Fruit fly (Drosophila melanogaster): ENCODE results near the gene CG13244.

The CG13244 gene

dm6 chr2L:15913674-15914037, 3.0 kb upstream of the CG13244 start (continued):
- TF ChIP-seq schlank (tag; optimal IDR thresholded peaks at IDR 0.05) (no peak), CG9876 (GFP tag; optimal IDR thresholded peaks at IDR 0.05) (no peak), ash1 (GFP tag; optimal IDR thresholded peaks at IDR 0.05) (no peak), Dip3 (GFP tag; optimal IDR thresholded peaks at IDR 0.05) (no peak)

- TF ChIP-seq lov (optimal IDR thresholded peaks at IDR 0.05): no peak
- TF ChIP-seq lov (GFP tag; IDR thresholded peaks at IDR 0.05): no peak
- TF ChIP-seq CG8388 (GFP tag; optimal IDR thresholded peaks at IDR 0.05): no peak
- TF ChIP-seq odd (GFP tag; optimal IDR thresholded peaks at IDR 0.05): no peak
- TF ChIP-seq TFAM (GFP tag; optimal IDR thresholded peaks at IDR 0.05): no peak
- no peak for TF ChIP-seq CG32767 (GFP tag; IDR thresholded peaks at IDR 0.05)
- TF ChIP-seq CG7987 (GFP tag; optimal IDR thresholded peaks at IDR 0.05): no peak
- no peak for TF ChIP-seq H2.0 (GFP tag; IDR thresholded peaks at IDR 0.05)
- TF ChIP-seq disco-r (GFP tag; optimal IDR thresholded peaks at IDR 0.05): no peak
- no peak for TF ChIP-seq gsb-n (tag; optimal IDR thresholded peaks at IDR 0.05)
- TF ChIP-seq CG16779 (GFP tag; IDR thresholded peaks at IDR 0.05): no peak
Observed at dm6 chr2L:15923095-15923494, 6.4 kb downstream of the CG13244 start, which contains the start of gene CG4793. Gene CG4793 (plus strand): TSS chr2L:15923395.

dm6 chr2L:15936138-15936537, 19.4 kb downstream of the CG13244 start:
- TF ChIP-seq CG6854 (GFP tag; optimal IDR thresholded peaks at IDR 0.05): no peak
- no peak for TF ChIP-seq CG17568 (GFP tag; optimal IDR thresholded peaks at IDR 0.05)
- no peak for TF ChIP-seq gcm (GFP tag; optimal IDR thresholded peaks at IDR 0.05)
- TF ChIP-seq Mrtf (GFP tag; IDR thresholded peaks at IDR 0.05): no peak
- no peak for TF ChIP-seq CG3407 (GFP tag; optimal IDR thresholded peaks at IDR 0.05)
- no peak for TF ChIP-seq CG13624 (GFP tag; optimal IDR thresholded peaks at IDR 0.05)
- TF ChIP-seq BtbVII (GFP tag; optimal IDR thresholded peaks at IDR 0.05): no peak
- no peak for TF ChIP-seq CG7357 (GFP tag; IDR thresholded peaks at IDR 0.05)
- TF ChIP-seq CG15696 (tag; optimal IDR thresholded peaks at IDR 0.05): no peak
- no peak for TF ChIP-seq MBD-R2 (GFP tag; IDR thresholded peaks at IDR 0.05)
- no peak for TF ChIP-seq CG7271 (tag; optimal IDR thresholded peaks at IDR 0.05)

- no peak for TF ChIP-seq CG9797 (GFP tag; optimal IDR thresholded peaks at IDR 0.05)
- TF ChIP-seq CG34224 (GFP tag; IDR thresholded peaks at IDR 0.05; ENCODE audit: partially characterized antibody): no peak
- TF ChIP-seq ham (GFP tag; IDR thresholded peaks at IDR 0.05): no peak
- no peak for TF ChIP-seq Lpt (GFP tag; optimal IDR thresholded peaks at IDR 0.05)
- TF ChIP-seq mam (GFP tag; optimal IDR thresholded peaks at IDR 0.05): no peak
- TF ChIP-seq CG10267 (tag; optimal IDR thresholded peaks at IDR 0.05): no peak
- TF ChIP-seq HHEX (GFP tag; optimal IDR thresholded peaks at IDR 0.05): no peak
- TF ChIP-seq Optix (GFP tag; IDR thresholded peaks at IDR 0.05): no peak
- TF ChIP-seq Dref (GFP tag; IDR thresholded peaks at IDR 0.05): no peak
- TF ChIP-seq Abd-B (GFP tag; optimal IDR thresholded peaks at IDR 0.05): no peak
Observed at dm6 chr2L:15941141-15941540, 24.5 kb downstream of the CG13244 start, which contains the start of gene CG12448. Gene CG12448 (plus strand): TSS chr2L:15941441.

- no peak for TF ChIP-seq wor (GFP tag; IDR thresholded peaks at IDR 0.05)
- peak; percentile 57 for TF ChIP-seq Ets65A (GFP tag)
- TF ChIP-seq CG18619 (GFP tag; optimal IDR thresholded peaks at IDR 0.05): no peak
- TF ChIP-seq fru (optimal IDR thresholded peaks at IDR 0.05): no peak
- no peak for TF ChIP-seq Trl (optimal IDR thresholded peaks at IDR 0.05)
- no peak for TF ChIP-seq Trl (GFP tag; optimal IDR thresholded peaks at IDR 0.05)
- no peak for TF ChIP-seq yki (optimal IDR thresholded peaks at IDR 0.05)
- no peak for TF ChIP-seq lov (optimal IDR thresholded peaks at IDR 0.05)
- 0 out of 3 replicates have a peak, but pooled peaks have one; percentile 17 for TF ChIP-seq lov (GFP tag; IDR thresholded peaks at IDR 0.05)
- TF ChIP-seq CG8359 (GFP tag; optimal IDR thresholded peaks at IDR 0.05; ENCODE audit: borderline replicate concordance): no peak
- no peak for TF ChIP-seq CG13424 (tag; optimal IDR thresholded peaks at IDR 0.05)
- peak; percentile 58 for TF ChIP-seq CG14965 (GFP tag; optimal IDR thresholded peaks at IDR 0.05; ENCODE audit: borderline replicate concordance)
- 0 out of 3 replicates have a peak, but pooled peaks have one; percentile 32 for TF ChIP-seq CG11456 (GFP tag; IDR thresholded peaks at IDR 0.05)
- TF ChIP-seq CG1024 (GFP tag; IDR thresholded peaks at IDR 0.05): 0 out of 2 replicates have a peak, but pooled peaks have one; percentile 23
- no peak for TF ChIP-seq Side (GFP tag; optimal IDR thresholded peaks at IDR 0.05)
Observed at dm6 chr2L:15949457-15949856, 32.8 kb downstream of the CG13244 start.
